Fruit fly (Drosophila melanogaster) Kc167 (cell line): ENCODE results near the gene CG14448.

Source experiments
- Myc ChIP-seq: fragments of >200 bp; optimal IDR thresholded peaks from 2 replicates; lab custom pipeline; 2017; ENCODE audit warnings: missing external identifiers
- Sin3A ChIP-seq: fragments of >200 bp; optimal IDR thresholded peaks from 2 replicates; lab custom pipeline; 2018; ENCODE audit warnings: missing external identifiers
- h ChIP-seq: fragments of >200 bp; optimal IDR thresholded peaks from 3 replicates; lab custom pipeline; 2018; ENCODE audit warnings: missing external identifiers
- insv ChIP-seq: fragments of >200 bp; optimal IDR thresholded peaks from 3 replicates; lab custom pipeline; 2018; ENCODE audit warnings: missing external identifiers
- psq ChIP-seq: fragments of >200 bp; optimal IDR thresholded peaks from 2 replicates; lab custom pipeline; 2017; ENCODE audit warnings: missing external identifiers
- ttk ChIP-seq: sonication (Bioruptor generic); optimal IDR thresholded peaks from 2 replicates; lab custom pipeline; 2017; ENCODE audit warnings: missing external identifiers

dm6 chr3L:22823230-22823629, 35.0 kb downstream of the CG14448 start:
- TF ChIP-seq h (lab: Kevin White, UChicago) (no peak), psq (lab: Kevin White, UChicago) (no peak), insv (no peak), Sin3A (lab: Kevin White, UChicago) (no peak), Myc (lab: Kevin White, UChicago) (no peak), ttk (lab: Kevin White, UChicago) (no peak)
